Worm (Caenorhabditis elegans): ENCODE data around the gene aqp-10.

The aqp-10 gene

DNA sequence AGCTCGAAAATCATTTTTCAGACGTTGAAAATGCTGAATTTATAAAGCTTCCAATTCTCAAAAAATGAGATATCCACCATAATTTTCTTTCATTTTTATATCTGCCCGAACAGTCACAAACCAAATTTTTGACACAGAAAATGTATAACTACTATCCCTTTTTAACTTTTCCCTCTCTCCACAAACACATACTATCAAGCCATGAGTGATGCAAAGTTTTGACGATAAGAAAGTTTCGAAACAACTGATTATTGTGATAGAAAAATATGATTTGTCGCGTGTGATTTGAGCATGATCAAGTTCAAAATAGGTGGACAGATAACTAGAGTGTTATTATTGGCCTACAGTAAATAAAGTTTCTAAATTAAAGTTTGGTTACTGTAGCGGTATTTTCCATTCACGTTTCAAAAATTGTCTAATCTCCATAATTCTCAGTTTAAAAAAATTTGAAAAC lies 37.9 kb upstream of the aqp-10 start, which contains the start of gene cyp-13A8:
Gene cyp-13A8, minus strand, starts transcription at position 51 of the 454 bp plus-strand sequence.
- TF ChIP-seq dpl-1 (GFP tag; optimal IDR thresholded peaks at IDR 0.05), result no peak
- TF ChIP-seq nhr-84 (tag; optimal IDR thresholded peaks at IDR 0.05), result no peak
- TF ChIP-seq jun-1 (tag; optimal IDR thresholded peaks at IDR 0.05), result no peak
- no peak for TF ChIP-seq zip-4 (GFP tag; optimal IDR thresholded peaks at IDR 0.05)
- no peak for TF ChIP-seq xbp-1 (tag; optimal IDR thresholded peaks at IDR 0.05)
- TF ChIP-seq pag-3 (tag; optimal IDR thresholded peaks at IDR 0.05; ENCODE audit: borderline replicate concordance, insufficient read depth), result no peak
- TF ChIP-seq elt-3 (tag; optimal IDR thresholded peaks at IDR 0.05), result peak in 1 of 6 experiments; percentile 43
- no peak for TF ChIP-seq tbx-2 (tag; optimal IDR thresholded peaks at IDR 0.05)
- TF ChIP-seq swsn-7 (tag; optimal IDR thresholded peaks at IDR 0.05), result no peak
- peak in 1 of 2 experiments; percentile 39 for TF ChIP-seq lin-35 (GFP tag; optimal IDR thresholded peaks at IDR 0.05)
- TF ChIP-seq lir-3 (tag; optimal IDR thresholded peaks at IDR 0.05; ENCODE audit: poor library complexity), result no peak
- no peak for TF ChIP-seq C04F5.9 (tag; optimal IDR thresholded peaks at IDR 0.05)
- TF ChIP-seq ztf-11 (tag; optimal IDR thresholded peaks at IDR 0.05), result no peak
- no peak for TF ChIP-seq unc-62 (GFP tag; optimal IDR thresholded peaks at IDR 0.05)
- no peak for TF ChIP-seq sptf-1 (tag; optimal IDR thresholded peaks at IDR 0.05)
- TF ChIP-seq fkh-8 (tag; optimal IDR thresholded peaks at IDR 0.05), result no peak
- no peak for TF ChIP-seq egl-27 (tag; optimal IDR thresholded peaks at IDR 0.05)
- no peak for TF ChIP-seq F16B12.6 (tag; optimal IDR thresholded peaks at IDR 0.05)
- TF ChIP-seq zag-1 (tag; optimal IDR thresholded peaks at IDR 0.05), result no peak
- no peak for TF ChIP-seq ztf-4 (tag; optimal IDR thresholded peaks at IDR 0.05)
- no peak for TF ChIP-seq fkh-10 (GFP tag; optimal IDR thresholded peaks at IDR 0.05)
- no peak for TF ChIP-seq alr-1 (tag; optimal IDR thresholded peaks at IDR 0.05; ENCODE audit: borderline replicate concordance)
- TF ChIP-seq ceh-8 (GFP tag; optimal IDR thresholded peaks at IDR 0.05), result no peak
- TF ChIP-seq nhr-28 (tag; optimal IDR thresholded peaks at IDR 0.05), result no peak
- peak; percentile 63 for TF ChIP-seq lin-14 (GFP tag; optimal IDR thresholded peaks at IDR 0.05)
- no peak for TF ChIP-seq efl-1 (optimal IDR thresholded peaks at IDR 0.05)
- TF ChIP-seq efl-1 (GFP tag; optimal IDR thresholded peaks at IDR 0.05 in 1 of 2), result peak in 1 of 2 experiments; percentile 91
- TF ChIP-seq fos-1 (tag; optimal IDR thresholded peaks at IDR 0.05), result no peak
- no peak for TF ChIP-seq nhr-237 (tag; optimal IDR thresholded peaks at IDR 0.05)
- TF ChIP-seq nhr-20 (tag; optimal IDR thresholded peaks at IDR 0.05), result peak; percentile 93
- TF ChIP-seq unc-30 (tag; optimal IDR thresholded peaks at IDR 0.05), result no peak
- TF ChIP-seq pqm-1 (tag; optimal IDR thresholded peaks at IDR 0.05), result no peak
- no peak for TF ChIP-seq snpc-4 (tag; optimal IDR thresholded peaks at IDR 0.05)
- TF ChIP-seq mab-9 (GFP tag; IDR thresholded peaks at IDR 0.05), result no peak
- TF ChIP-seq lsy-2 (tag; optimal IDR thresholded peaks at IDR 0.05), result no peak
- TF ChIP-seq rnt-1 (tag; optimal IDR thresholded peaks at IDR 0.05), result no peak
- no peak for TF ChIP-seq lin-13 (GFP tag; optimal IDR thresholded peaks at IDR 0.05)
- TF ChIP-seq nhr-76 (tag; optimal IDR thresholded peaks at IDR 0.05), result no peak
- no peak for TF ChIP-seq sox-4 (tag; optimal IDR thresholded peaks at IDR 0.05)
- TF ChIP-seq unc-86 (tag; optimal IDR thresholded peaks at IDR 0.05), result no peak
- TF ChIP-seq nhr-77 (tag; optimal IDR thresholded peaks at IDR 0.05), result no peak
- TF ChIP-seq ceh-63 (GFP tag; optimal IDR thresholded peaks at IDR 0.05), result no peak
- no peak for TF ChIP-seq egl-13 (tag; optimal IDR thresholded peaks at IDR 0.05)
- no peak for TF ChIP-seq aly-2 (tag; optimal IDR thresholded peaks at IDR 0.05)
- TF ChIP-seq ceh-88 (GFP tag; IDR thresholded peaks at IDR 0.05), result no peak
- no peak for TF ChIP-seq nhr-90 (tag; optimal IDR thresholded peaks at IDR 0.05; ENCODE audit: poor library complexity)
- TF ChIP-seq Y116A8C.19 (tag; optimal IDR thresholded peaks at IDR 0.05; ENCODE audit: borderline replicate concordance), result no peak
- peak; percentile 31 for TF ChIP-seq nhr-71 (tag; optimal IDR thresholded peaks at IDR 0.05)
- no peak for TF ChIP-seq aha-1 (tag; optimal IDR thresholded peaks at IDR 0.05)
- no peak for TF ChIP-seq tlp-1 (tag; optimal IDR thresholded peaks at IDR 0.05)
- no peak for TF ChIP-seq C16A3.4 (tag; optimal IDR thresholded peaks at IDR 0.05)
- no peak for TF ChIP-seq lin-39 (tag; optimal IDR thresholded peaks at IDR 0.05)
- TF ChIP-seq nhr-19 (GFP tag; conservative IDR thresholded peaks at IDR 0.05), result no peak
- TF ChIP-seq sup-37 (GFP tag; optimal IDR thresholded peaks at IDR 0.05), result no peak

Measured in whole organism, L1 larva.